Worm (Caenorhabditis elegans): Measurements from ENCODE around the gene test-1.

DNA sequence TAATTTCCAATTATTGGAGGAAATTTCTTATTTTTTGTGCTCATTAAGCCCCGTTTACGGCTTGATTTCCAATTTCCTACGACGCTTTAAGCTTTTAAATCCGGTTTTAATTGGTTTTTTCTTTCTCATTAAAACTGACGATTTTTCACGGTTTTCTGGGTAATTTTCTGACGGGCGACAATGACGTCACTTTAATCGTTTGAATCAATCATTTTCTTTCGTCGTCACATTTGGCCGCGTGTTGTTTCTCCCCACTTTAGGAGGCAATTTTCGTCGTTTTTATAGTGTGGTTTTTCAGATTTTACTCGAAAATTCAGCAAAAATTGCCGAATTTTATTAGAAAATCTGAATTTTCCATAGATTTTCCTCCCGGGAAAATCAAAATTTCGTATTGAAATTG, 56.3 kb downstream of the test-1 start:
- TF ChIP-seq ref-1 (GFP tag; conservative IDR thresholded peaks at IDR 0.05) (no peak), med-1 (GFP tag; optimal IDR thresholded peaks at IDR 0.05; ENCODE audit: insufficient read depth) (no peak), ztf-29 (GFP tag; IDR thresholded peaks at IDR 0.05) (no peak)
